Worm (Caenorhabditis elegans) whole organism, L1 larva: Measurements from ENCODE around the gene F17C11.12.

Experiments
- C34B4.2 ChIP-seq: sonication (generic microtip); optimal IDR thresholded peaks from 2 replicates; lab custom pipeline; 2017; ENCODE audit warnings: mild to moderate bottlenecking, missing genetic modification characterization, missing compliant biosample characterization
- F16B12.6 ChIP-seq: fragments of 150-350 bp; optimal IDR thresholded peaks from 2 replicates; lab custom pipeline; 2014; ENCODE audit warnings: missing biosample characterization, missing genetic modification characterization
- Y116A8C.19 ChIP-seq: sonication (generic microtip); optimal IDR thresholded peaks from 2 replicates; lab custom pipeline; 2016; ENCODE audit warnings: missing compliant biosample characterization, missing genetic modification characterization, borderline replicate concordance
- aha-1 ChIP-seq: fragments of 150-350 bp; optimal IDR thresholded peaks from 2 replicates; lab custom pipeline; 2014; ENCODE audit warnings: missing biosample characterization, missing genetic modification characterization
- alr-1 ChIP-seq: fragments of 200-800 bp; sonication (Bioruptor generic); optimal IDR thresholded peaks from 2 replicates; lab custom pipeline; 2018; ENCODE audit warnings: borderline replicate concordance, mild to moderate bottlenecking, missing genetic modification characterization, missing compliant biosample characterization
- blmp-1 ChIP-seq: fragments of 150-350 bp; optimal IDR thresholded peaks from 2 replicates; lab custom pipeline; 2014; ENCODE audit warnings: missing biosample characterization, missing genetic modification characterization
- ceh-63 ChIP-seq: fragments of 200-800 bp; sonication (Bioruptor generic); optimal IDR thresholded peaks from 2 replicates; lab custom pipeline; 2018; ENCODE audit warnings: mild to moderate bottlenecking, missing genetic modification characterization, missing compliant biosample characterization
- dsc-1 ChIP-seq: sonication (generic microtip); optimal IDR thresholded peaks from 2 replicates; lab custom pipeline; 2016; ENCODE audit warnings: mild to moderate bottlenecking, missing genetic modification characterization, missing compliant biosample characterization
- efl-1 ChIP-seq, 4 experiments: fragments of 150-350 bp; optimal IDR thresholded peaks in 3 of 4; peaks in 1 of 4; 1 replicate in 1 of 4; 2 replicates in 3 of 4; lab custom pipeline; 2014; ENCODE audit warnings: missing biosample characterization in 2 of 4, missing genetic modification characterization in 2 of 4, missing genetic modification reagents in 2 of 4
- efl-3 ChIP-seq: fragments of 200-800 bp; sonication (Bioruptor generic); optimal IDR thresholded peaks from 2 replicates; lab custom pipeline; 2018; ENCODE audit warnings: mild to moderate bottlenecking, missing genetic modification characterization, missing compliant biosample characterization
- egl-27 ChIP-seq, 2 experiments: fragments of 150-350 bp in 1 of 2; sonication (generic microtip); optimal IDR thresholded peaks; 3 replicates each; lab custom pipeline; 2017 to 2018; ENCODE audit warnings: missing biosample characterization in 2 of 2, missing genetic modification characterization in 2 of 2, missing genetic modification reagents in 2 of 2
- elt-2 ChIP-seq: sonication (generic microtip); optimal IDR thresholded peaks from 2 replicates; lab custom pipeline; 2016; ENCODE audit warnings: missing genetic modification characterization, mild to moderate bottlenecking, inconsistent platforms, missing compliant biosample characterization, missing genetic modification reagents
- elt-3 ChIP-seq, 6 experiments: fragments of 150-350 bp in 1 of 6; sonication (generic microtip); optimal IDR thresholded peaks; 2 replicates each; lab custom pipeline; 2017 to 2018; ENCODE audit warnings: missing biosample characterization in 6 of 6, missing genetic modification characterization in 6 of 6, inconsistent platforms in 1 of 6
- fkh-10 ChIP-seq: sonication (generic microtip); optimal IDR thresholded peaks from 2 replicates; lab custom pipeline; 2017; ENCODE audit warnings: missing biosample characterization, missing genetic modification reagents, missing genetic modification characterization
- fkh-8 ChIP-seq: sonication (generic microtip); optimal IDR thresholded peaks from 2 replicates; lab custom pipeline; 2016; ENCODE audit warnings: mild to moderate bottlenecking, missing genetic modification characterization, missing compliant biosample characterization
- fos-1 ChIP-seq: fragments of 150-350 bp; optimal IDR thresholded peaks from 2 replicates; lab custom pipeline; 2014; ENCODE audit warnings: missing biosample characterization, missing genetic modification characterization
- grh-1 ChIP-seq: fragments of 200-800 bp; sonication (Bioruptor generic); IDR thresholded peaks from 2 replicates; pipeline ENCODE4 v1.3.6; 2022; ENCODE audit warnings: missing genetic modification reagents, missing genetic modification characterization, missing compliant biosample characterization
- hlh-4 ChIP-seq: sonication (generic microtip); optimal IDR thresholded peaks from 2 replicates; lab custom pipeline; 2016; ENCODE audit warnings: mild to moderate bottlenecking, missing genetic modification characterization, missing compliant biosample characterization
- jun-1 ChIP-seq: fragments of 150-350 bp; optimal IDR thresholded peaks from 2 replicates; lab custom pipeline; 2014; ENCODE audit warnings: missing biosample characterization, missing genetic modification reagents, missing genetic modification characterization
- lin-14 ChIP-seq: fragments of 200-800 bp; sonication (Bioruptor generic); optimal IDR thresholded peaks from 2 replicates; lab custom pipeline; 2018; ENCODE audit warnings: mild to moderate bottlenecking, missing genetic modification characterization, moderate library complexity, missing compliant biosample characterization
- lin-35 ChIP-seq, 2 experiments: fragments of 150-350 bp; optimal IDR thresholded peaks; 2 replicates each; lab custom pipeline; 2014; ENCODE audit warnings: missing biosample characterization in 2 of 2, missing genetic modification characterization in 2 of 2, missing genetic modification reagents in 2 of 2
- lin-39 ChIP-seq: fragments of 150-350 bp; optimal IDR thresholded peaks from 2 replicates; lab custom pipeline; 2014; ENCODE audit warnings: missing biosample characterization, missing genetic modification reagents, missing genetic modification characterization
- lir-3 ChIP-seq: sonication (generic microtip); optimal IDR thresholded peaks from 2 replicates; lab custom pipeline; 2016; ENCODE audit warnings: mild to moderate bottlenecking, missing genetic modification characterization, moderate library complexity, missing compliant biosample characterization; ENCODE audit not compliant: poor library complexity
- mef-2 ChIP-seq: fragments of 150-350 bp; optimal IDR thresholded peaks from 2 replicates; lab custom pipeline; 2014; ENCODE audit warnings: missing biosample characterization, missing genetic modification characterization
- mep-1 ChIP-seq: fragments of 150-350 bp; optimal IDR thresholded peaks from 2 replicates; lab custom pipeline; 2014; ENCODE audit warnings: missing biosample characterization, missing genetic modification characterization
- nhr-12 ChIP-seq: sonication (generic microtip); optimal IDR thresholded peaks from 2 replicates; lab custom pipeline; 2017; ENCODE audit warnings: missing biosample characterization, missing genetic modification characterization
- nhr-237 ChIP-seq: fragments of 150-350 bp; optimal IDR thresholded peaks from 2 replicates; lab custom pipeline; 2014; ENCODE audit warnings: missing biosample characterization, missing genetic modification characterization
- nhr-76 ChIP-seq: sonication (generic microtip); optimal IDR thresholded peaks from 2 replicates; lab custom pipeline; 2017; ENCODE audit warnings: missing biosample characterization, missing genetic modification characterization
- nhr-84 ChIP-seq: sonication (generic microtip); optimal IDR thresholded peaks from 2 replicates; lab custom pipeline; 2017; ENCODE audit warnings: missing biosample characterization, missing genetic modification characterization
- nhr-85 ChIP-seq: sonication (generic microtip); peaks from one replicate; lab custom pipeline; 2016; ENCODE audit warnings: missing genetic modification characterization, inconsistent platforms, missing compliant biosample characterization
- nhr-90 ChIP-seq: sonication (generic microtip); optimal IDR thresholded peaks from 2 replicates; lab custom pipeline; 2016; ENCODE audit warnings: mild to moderate bottlenecking, missing genetic modification characterization, missing compliant biosample characterization; ENCODE audit not compliant: poor library complexity
- pag-3 ChIP-seq: sonication (generic microtip); optimal IDR thresholded peaks from 2 replicates; lab custom pipeline; 2017; ENCODE audit warnings: missing genetic modification characterization, mild to moderate bottlenecking, missing compliant biosample characterization, antibody characterized with exemption, borderline replicate concordance; ENCODE audit not compliant: insufficient read depth
- pqm-1 ChIP-seq: sonication (generic microtip); optimal IDR thresholded peaks from 3 replicates; lab custom pipeline; 2017; ENCODE audit warnings: missing biosample characterization, missing genetic modification characterization
- snpc-4 ChIP-seq: fragments of 150-350 bp; optimal IDR thresholded peaks from 2 replicates; lab custom pipeline; 2014; ENCODE audit warnings: missing biosample characterization, missing genetic modification characterization
- tbx-2 ChIP-seq: sonication (generic microtip); optimal IDR thresholded peaks from 2 replicates; lab custom pipeline; 2016; ENCODE audit warnings: missing genetic modification characterization, missing compliant biosample characterization
- unc-130 ChIP-seq: fragments of 150-350 bp; optimal IDR thresholded peaks from 2 replicates; lab custom pipeline; 2017; ENCODE audit warnings: missing biosample characterization, missing genetic modification characterization, inconsistent platforms
- unc-62 ChIP-seq: fragments of 150-350 bp; optimal IDR thresholded peaks from 2 replicates; lab custom pipeline; 2014; ENCODE audit warnings: missing biosample characterization, missing genetic modification reagents, missing genetic modification characterization
- vab-15 ChIP-seq: sonication (generic microtip); optimal IDR thresholded peaks from 2 replicates; lab custom pipeline; 2017; ENCODE audit warnings: missing genotype, mild to moderate bottlenecking, missing genetic modification characterization, missing compliant biosample characterization
- xbp-1 ChIP-seq: sonication (generic microtip); optimal IDR thresholded peaks from 2 replicates; lab custom pipeline; 2016; ENCODE audit warnings: missing genetic modification characterization, missing compliant biosample characterization

The F17C11.12 gene

DNA sequence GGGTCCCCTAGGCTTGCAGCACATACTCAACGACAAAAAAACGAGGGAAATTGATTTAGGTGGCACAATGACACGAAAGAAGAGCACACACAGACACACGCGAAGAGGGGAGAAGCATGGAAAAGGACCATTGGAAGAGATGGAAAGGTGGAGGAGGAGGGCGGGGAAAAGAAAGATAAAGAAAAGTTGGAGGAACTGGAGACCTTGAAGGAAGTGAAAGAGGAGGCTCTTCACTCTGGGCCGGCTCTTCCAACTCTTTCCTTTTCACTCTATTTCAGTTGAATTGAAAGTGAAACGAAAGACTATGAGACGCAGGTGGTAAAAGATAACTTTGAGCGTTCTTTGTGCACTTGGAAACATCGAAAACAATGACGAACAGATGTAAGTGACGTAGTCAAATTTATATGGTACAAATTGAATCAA is 24.7 kb upstream of the F17C11.12 start (continued):
- TF ChIP-seq hlh-4 (no peak), Y116A8C.19 (tag; lab: Kevin White, UChicago) (no peak), efl-3 (GFP tag; lab: Kevin White, UChicago) (no peak), ceh-63 (no peak), dsc-1 (tag; lab: Kevin White, UChicago) (peak; percentile 95), xbp-1 (tag; lab: Kevin White, UChicago) (peak; percentile 77), unc-62 (GFP tag; lab: Kevin White, UChicago) (no peak), blmp-1 (peak; percentile 73), nhr-76 (tag; lab: Kevin White, UChicago) (no peak), nhr-84 (tag; lab: Kevin White, UChicago) (no peak), nhr-12 (no peak), fkh-8 (peak; percentile 69), mef-2 (tag; lab: Kevin White, UChicago) (no peak), pqm-1 (no peak), jun-1 (tag; lab: Kevin White, UChicago) (peak; percentile 15)

DNA sequence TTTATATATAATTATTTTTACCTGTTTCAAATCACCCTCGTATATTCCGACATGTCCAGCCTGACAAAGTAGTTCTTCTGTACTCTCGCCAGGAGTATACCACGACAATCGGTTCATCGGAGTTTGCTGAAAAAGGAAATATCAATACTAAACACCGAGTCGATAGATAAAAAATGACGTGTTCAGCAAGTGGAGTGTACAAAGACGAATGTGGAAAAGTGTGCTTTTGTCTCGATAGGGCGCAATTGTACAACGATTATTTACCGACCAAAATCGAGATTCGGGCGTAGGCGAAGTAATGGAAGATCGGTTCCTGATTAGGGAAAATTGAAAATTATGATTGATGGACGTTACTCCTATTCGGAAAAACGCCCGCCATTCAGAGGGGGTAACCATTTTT is 23.8 kb upstream of the F17C11.12 start, which contains the start of gene vps-36:
Gene vps-36 (minus strand): TSS at position 126 of the 400 bp plus-strand sequence.
- no peak for TF ChIP-seq nhr-84 (tag; lab: Kevin White, UChicago)
- no peak for TF ChIP-seq lin-39
- no peak for TF ChIP-seq pag-3 (tag; lab: Kevin White, UChicago)
- peak; percentile 8 for TF ChIP-seq lin-14
- TF ChIP-seq unc-130 (tag; lab: Kevin White, UChicago), result no peak
- TF ChIP-seq nhr-90, result no peak
- TF ChIP-seq aha-1 (tag; lab: Kevin White, UChicago), result no peak
- peak in 1 of 2 experiments; percentile 21 for TF ChIP-seq lin-35 (GFP tag; optimal IDR thresholded peaks at IDR 0.05; lab: Kevin White, UChicago)
- TF ChIP-seq snpc-4 (tag; lab: Kevin White, UChicago), result no peak
- no peak for TF ChIP-seq F16B12.6 (tag; lab: Kevin White, UChicago)
- peak; percentile 69 for TF ChIP-seq nhr-85 (tag; lab: Kevin White, UChicago)
- no peak for TF ChIP-seq vab-15 (tag; lab: Kevin White, UChicago)
- no peak for TF ChIP-seq mep-1 (tag; lab: Kevin White, UChicago)
- no peak for TF ChIP-seq elt-3 (tag; optimal IDR thresholded peaks at IDR 0.05; lab: Kevin White, UChicago)
- no peak for TF ChIP-seq fkh-8
- no peak for TF ChIP-seq nhr-237
- no peak for TF ChIP-seq nhr-12
- TF ChIP-seq tbx-2, result no peak
- TF ChIP-seq mef-2 (tag; lab: Kevin White, UChicago), result no peak
- TF ChIP-seq grh-1 (GFP tag; lab: Robert Waterston, UW), result no peak
- TF ChIP-seq alr-1, result no peak
- TF ChIP-seq C34B4.2 (tag; lab: Kevin White, UChicago), result no peak
- TF ChIP-seq egl-27 (tag; optimal IDR thresholded peaks at IDR 0.05; lab: Kevin White, UChicago), result no peak
- TF ChIP-seq lir-3 (tag; lab: Kevin White, UChicago), result no peak
- peak; percentile 27 for TF ChIP-seq elt-2 (tag; lab: Kevin White, UChicago)
- no peak for TF ChIP-seq fkh-10 (GFP tag; lab: Kevin White, UChicago)
- no peak for TF ChIP-seq dsc-1 (tag; lab: Kevin White, UChicago)
- no peak for TF ChIP-seq fos-1 (tag; lab: Kevin White, UChicago)
- no peak for TF ChIP-seq efl-1 (optimal IDR thresholded peaks at IDR 0.05; lab: Kevin White, UChicago)
- TF ChIP-seq efl-1 (GFP tag; optimal IDR thresholded peaks at IDR 0.05 in 1 of 2; lab: Kevin White, UChicago), result no peak
- peak; percentile 40 for TF ChIP-seq blmp-1
- no peak for TF ChIP-seq unc-62 (GFP tag; lab: Kevin White, UChicago)
